Worm (Caenorhabditis elegans) whole organism, L4/young adult: ENCODE data around the gene F43E2.1.

ENCODE experiments used
- W03F9.2 ChIP-seq: fragments of 150-350 bp; optimal IDR thresholded peaks from 2 replicates; lab custom pipeline; 2014; ENCODE audit warnings: missing biosample characterization, missing genetic modification characterization
- him-1 ChIP-seq: sonication (generic microtip); optimal IDR thresholded peaks from 2 replicates; lab custom pipeline; 2016; ENCODE audit warnings: missing genotype, missing genetic modification reagents, missing genetic modification characterization, missing compliant biosample characterization

- no peak for TF ChIP-seq him-1 (tag; lab: Kevin White, UChicago)
- peak; percentile 10 for TF ChIP-seq W03F9.2 (tag; lab: Kevin White, UChicago)
These were observed 19.0 kb downstream of the F43E2.1 start for ce11 chrII:7393922-7394689.
